Worm (Caenorhabditis elegans) whole organism, young adult: Measurements from ENCODE around the gene ZK673.4.

Source experiments
- D2030.7 ChIP-seq: fragments of 200-800 bp; sonication (Bioruptor generic); IDR thresholded peaks from 2 replicates; pipeline ENCODE4 v1.3.6; 2022; ENCODE audit warnings: missing genetic modification reagents, missing genetic modification characterization, missing compliant biosample characterization
- F10E7.11 ChIP-seq: sonication (generic microtip); optimal IDR thresholded peaks from 2 replicates; lab custom pipeline; 2017; ENCODE audit warnings: mild to moderate bottlenecking, missing genetic modification characterization, moderate library complexity, missing compliant biosample characterization
- F23B12.7 ChIP-seq: sonication (generic microtip); optimal IDR thresholded peaks from 2 replicates; lab custom pipeline; 2017; ENCODE audit warnings: missing genetic modification characterization, mild to moderate bottlenecking, missing compliant biosample characterization, antibody characterized with exemption, moderate library complexity; ENCODE audit not compliant: insufficient read depth
- F49E8.2 ChIP-seq: sonication (generic microtip); optimal IDR thresholded peaks from 3 replicates; lab custom pipeline; 2017; ENCODE audit warnings: missing genetic modification characterization, mild to moderate bottlenecking, missing compliant biosample characterization, antibody characterized with exemption, moderate library complexity; ENCODE audit not compliant: insufficient read depth
- F55B11.4 ChIP-seq: sonication (generic microtip); optimal IDR thresholded peaks from 2 replicates; lab custom pipeline; 2016; ENCODE audit warnings: missing compliant biosample characterization, missing genetic modification characterization, borderline replicate concordance; ENCODE audit not compliant: insufficient read depth
- T26A5.8 ChIP-seq: sonication (generic microtip); optimal IDR thresholded peaks from 2 replicates; lab custom pipeline; 2016; ENCODE audit warnings: missing genetic modification characterization, missing compliant biosample characterization
- aptf-2 ChIP-seq: fragments of 200-800 bp; sonication (Bioruptor generic); conservative IDR thresholded peaks from 2 replicates; pipeline ENCODE4 v1.3.6; 2022; ENCODE audit warnings: missing genetic modification reagents, missing genetic modification characterization, missing compliant biosample characterization
- aptf-3 ChIP-seq: fragments of 200-800 bp; sonication (Bioruptor generic); IDR thresholded peaks from 2 replicates; pipeline ENCODE4 v1.3.6; 2022; ENCODE audit warnings: missing genetic modification characterization, missing compliant biosample characterization
- attf-3 ChIP-seq: fragments of 200-800 bp; sonication (Bioruptor generic); conservative IDR thresholded peaks from 2 replicates; pipeline ENCODE4 v1.3.6; 2022; ENCODE audit warnings: missing genetic modification reagents, missing genetic modification characterization, missing compliant biosample characterization
- attf-5 ChIP-seq: fragments of 200-800 bp; sonication (Bioruptor generic); optimal IDR thresholded peaks from 2 replicates; lab custom pipeline; 2018; ENCODE audit warnings: mild to moderate bottlenecking, missing genetic modification characterization, missing compliant biosample characterization
- cebp-1 ChIP-seq, 2 experiments: fragments of 200-800 bp in 1 of 2; sonication (Bioruptor generic) in 1 of 2; sonication (generic microtip) in 1 of 2; IDR thresholded peaks in 1 of 2; optimal IDR thresholded peaks in 1 of 2; 2 replicates each; pipeline versions ENCODE4 v1.3.6 to Lab custom; 2017 to 2022; ENCODE audit warnings: missing compliant biosample characterization in 2 of 2, missing genetic modification characterization in 2 of 2, mild to moderate bottlenecking in 1 of 2, missing genetic modification reagents in 1 of 2, moderate library complexity in 1 of 2
- ceh-79 ChIP-seq: sonication (generic microtip); optimal IDR thresholded peaks from 2 replicates; lab custom pipeline; 2017; ENCODE audit warnings: mild to moderate bottlenecking, missing genetic modification characterization, missing compliant biosample characterization
- ceh-91 ChIP-seq: fragments of 200-800 bp; sonication (Bioruptor generic); IDR thresholded peaks from 2 replicates; pipeline ENCODE4 v1.3.6; 2022; ENCODE audit warnings: missing genetic modification reagents, missing genetic modification characterization, missing compliant biosample characterization
- die-1 ChIP-seq: sonication (generic microtip); optimal IDR thresholded peaks from 2 replicates; lab custom pipeline; 2016; ENCODE audit warnings: missing genotype, mild to moderate bottlenecking, missing genetic modification characterization, missing compliant biosample characterization
- dpl-1 ChIP-seq: fragments of 150-350 bp; optimal IDR thresholded peaks from 2 replicates; lab custom pipeline; 2014; ENCODE audit warnings: missing biosample characterization, missing genetic modification reagents, missing genetic modification characterization
- efl-1 ChIP-seq: fragments of 150-350 bp; optimal IDR thresholded peaks from 2 replicates; lab custom pipeline; 2014; ENCODE audit warnings: missing biosample characterization, missing genetic modification reagents, missing genetic modification characterization
- gei-17 ChIP-seq: fragments of 200-800 bp; sonication (Bioruptor generic); optimal IDR thresholded peaks from 2 replicates; lab custom pipeline; 2018; ENCODE audit warnings: mild to moderate bottlenecking, missing genetic modification characterization, missing compliant biosample characterization
- hmg-1.2 ChIP-seq: fragments of 200-800 bp; sonication (Bioruptor generic); IDR thresholded peaks from 2 replicates; pipeline ENCODE4 v1.3.6; 2022; ENCODE audit warnings: missing genetic modification reagents, missing genetic modification characterization, missing compliant biosample characterization
- lag-1 ChIP-seq: fragments of 200-800 bp; sonication (Bioruptor generic); IDR thresholded peaks from 2 replicates; pipeline ENCODE4 v1.3.6; 2022; ENCODE audit warnings: missing genetic modification reagents, missing genetic modification characterization, missing compliant biosample characterization
- let-526 ChIP-seq: fragments of 200-800 bp; sonication (Bioruptor generic); IDR thresholded peaks from 2 replicates; pipeline ENCODE4 v1.3.6; 2022; ENCODE audit warnings: missing genetic modification reagents, missing genetic modification characterization, missing compliant biosample characterization
- lin-54 ChIP-seq: fragments of 200-800 bp; sonication (Bioruptor generic); optimal IDR thresholded peaks from 2 replicates; lab custom pipeline; 2018; ENCODE audit warnings: mild to moderate bottlenecking, missing genetic modification characterization, missing compliant biosample characterization
- madf-10 ChIP-seq: sonication (generic microtip); optimal IDR thresholded peaks from 2 replicates; lab custom pipeline; 2016; ENCODE audit warnings: mild to moderate bottlenecking, missing genetic modification characterization, missing compliant biosample characterization
- madf-6 ChIP-seq: fragments of 200-800 bp; sonication (Bioruptor generic); IDR thresholded peaks from 2 replicates; pipeline ENCODE4 v1.3.6; 2022; ENCODE audit warnings: missing genetic modification reagents, missing genetic modification characterization, missing compliant biosample characterization
- madf-8 ChIP-seq: fragments of 200-800 bp; sonication (Bioruptor generic); conservative IDR thresholded peaks from 2 replicates; pipeline ENCODE4 v1.3.6; 2022; ENCODE audit warnings: missing genetic modification reagents, missing genetic modification characterization, missing compliant biosample characterization
- mcd-1 ChIP-seq: fragments of 200-800 bp; sonication (Bioruptor generic); IDR thresholded peaks from 2 replicates; pipeline ENCODE4 v1.3.6; 2022; ENCODE audit warnings: missing genetic modification reagents, missing genetic modification characterization, missing compliant biosample characterization
- mxl-1 ChIP-seq: sonication (generic microtip); optimal IDR thresholded peaks from 2 replicates; lab custom pipeline; 2016; ENCODE audit warnings: missing genetic modification characterization, missing compliant biosample characterization
- nhr-90 ChIP-seq: sonication (generic microtip); optimal IDR thresholded peaks from 2 replicates; lab custom pipeline; 2016; ENCODE audit warnings: missing genotype, mild to moderate bottlenecking, missing genetic modification characterization, missing compliant biosample characterization
- pbrm-1 ChIP-seq: fragments of 200-800 bp; sonication (Bioruptor generic); IDR thresholded peaks from 2 replicates; pipeline ENCODE4 v1.3.6; 2022; ENCODE audit warnings: missing genetic modification reagents, missing genetic modification characterization, missing compliant biosample characterization
- sea-2 ChIP-seq: fragments of 200-800 bp; sonication (Bioruptor generic); IDR thresholded peaks from 2 replicates; pipeline ENCODE4 v1.3.6; 2022; ENCODE audit warnings: missing genetic modification characterization, missing compliant biosample characterization
- snpc-1.1 ChIP-seq: sonication (generic microtip); optimal IDR thresholded peaks from 2 replicates; lab custom pipeline; 2017; ENCODE audit warnings: missing genetic modification characterization, mild to moderate bottlenecking, missing compliant biosample characterization, antibody characterized with exemption, moderate library complexity, missing genotype, missing genetic modification reagents; ENCODE audit not compliant: insufficient read depth
- snpc-1.3 ChIP-seq: sonication (generic microtip); optimal IDR thresholded peaks from 2 replicates; lab custom pipeline; 2017; ENCODE audit warnings: missing genetic modification characterization, mild to moderate bottlenecking, missing compliant biosample characterization, antibody characterized with exemption, moderate library complexity, missing genotype, missing genetic modification reagents; ENCODE audit not compliant: insufficient read depth
- somi-1 ChIP-seq: fragments of 200-800 bp; sonication (Bioruptor generic); optimal IDR thresholded peaks from 2 replicates; lab custom pipeline; 2018; ENCODE audit warnings: mild to moderate bottlenecking, missing genetic modification characterization, missing compliant biosample characterization
- tbx-9 ChIP-seq: sonication (generic microtip); optimal IDR thresholded peaks from 2 replicates; lab custom pipeline; 2016; ENCODE audit warnings: borderline replicate concordance, missing genetic modification characterization, inconsistent platforms, missing compliant biosample characterization
- xnd-1 ChIP-seq: sonication (generic microtip); optimal IDR thresholded peaks from 2 replicates; lab custom pipeline; 2016; ENCODE audit warnings: missing genotype, missing genetic modification reagents, missing genetic modification characterization, missing compliant biosample characterization
- zfh-2 ChIP-seq: fragments of 200-800 bp; sonication (Bioruptor generic); conservative IDR thresholded peaks from 2 replicates; pipeline ENCODE4 v1.3.6; 2022; ENCODE audit warnings: missing genetic modification reagents, missing genetic modification characterization, missing compliant biosample characterization
- ztf-25 ChIP-seq: fragments of 200-800 bp; sonication (Bioruptor generic); IDR thresholded peaks from 2 replicates; pipeline ENCODE4 v1.3.6; 2022; ENCODE audit warnings: missing genetic modification reagents, missing genetic modification characterization, missing compliant biosample characterization
- ztf-28 ChIP-seq: fragments of 200-800 bp; sonication (Bioruptor generic); IDR thresholded peaks from 2 replicates; pipeline ENCODE4 v1.3.6; 2022; ENCODE audit warnings: missing genetic modification reagents, missing genetic modification characterization, missing compliant biosample characterization

Gene ZK673.4

DNA sequence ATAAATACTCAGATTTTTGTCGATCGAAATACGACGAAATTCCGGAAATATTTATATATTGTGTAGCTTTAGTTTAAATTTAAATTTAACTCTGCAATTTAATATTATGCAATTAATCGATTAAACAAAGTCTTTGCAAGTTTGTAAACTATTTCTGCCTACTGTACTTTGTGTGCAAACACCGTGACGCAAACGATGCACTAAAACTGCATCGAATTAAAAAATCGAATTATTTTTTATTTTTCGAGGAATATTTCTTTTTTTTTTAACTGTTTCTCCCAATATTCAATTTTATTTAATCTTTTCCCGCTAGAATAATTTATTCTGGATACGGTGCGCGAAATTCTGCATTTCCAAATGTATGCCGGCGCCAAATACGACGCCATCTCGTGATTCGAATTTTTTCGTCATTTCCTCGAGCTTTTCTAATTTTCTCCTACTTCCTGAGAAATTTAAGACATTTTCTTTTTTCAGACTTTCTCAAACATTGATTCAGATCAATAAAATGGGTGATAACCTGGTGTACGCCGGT is 36.3 kb upstream of the ZK673.4 start, which contains the start of gene eif-2A (continued):
- no peak for TF ChIP-seq F49E8.2 (tag; lab: Kevin White, UChicago)
- no peak for TF ChIP-seq F23B12.7 (tag; lab: Kevin White, UChicago)
- TF ChIP-seq F55B11.4 (tag; lab: Kevin White, UChicago), result no peak
- TF ChIP-seq die-1, result no peak
- no peak for TF ChIP-seq attf-3
- TF ChIP-seq lag-1 (GFP tag; lab: Robert Waterston, UW), result no peak
- TF ChIP-seq efl-1 (GFP tag; lab: Kevin White, UChicago), result peak; percentile 88
- TF ChIP-seq attf-5 (GFP tag; lab: Kevin White, UChicago), result peak; percentile 10
- no peak for TF ChIP-seq lin-54 (GFP tag; lab: Kevin White, UChicago)
- TF ChIP-seq snpc-1.3 (tag; lab: Kevin White, UChicago), result no peak
- no peak for TF ChIP-seq ztf-25 (GFP tag; lab: Robert Waterston, UW)
- peak; percentile 83 for TF ChIP-seq madf-8 (GFP tag; lab: Robert Waterston, UW)
- TF ChIP-seq xnd-1, result peak; percentile 72
- TF ChIP-seq mcd-1 (GFP tag; lab: Robert Waterston, UW), result no peak
- peak; percentile 42; the same call in 1 of the 2 replicates for TF ChIP-seq D2030.7
- TF ChIP-seq nhr-90, result no peak
- no peak for TF ChIP-seq aptf-3
- TF ChIP-seq pbrm-1 (GFP tag; lab: Robert Waterston, UW), result no peak
- TF ChIP-seq somi-1 (GFP tag; lab: Kevin White, UChicago), result no peak
- TF ChIP-seq cebp-1 (GFP tag; IDR thresholded peaks at IDR 0.05; lab: Robert Waterston, UW), result no peak
- peak; percentile 31 for TF ChIP-seq cebp-1 (tag; optimal IDR thresholded peaks at IDR 0.05; lab: Kevin White, UChicago)
- peak; percentile 72 for TF ChIP-seq dpl-1
- TF ChIP-seq ceh-91 (GFP tag; lab: Robert Waterston, UW), result peak; percentile 76
- no peak for TF ChIP-seq let-526 (GFP tag; lab: Robert Waterston, UW)
- no peak for TF ChIP-seq mxl-1 (tag; lab: Kevin White, UChicago)
- TF ChIP-seq madf-10 (tag; lab: Kevin White, UChicago), result no peak
- TF ChIP-seq madf-6, result peak; percentile 94
- no peak for TF ChIP-seq ztf-28
- no peak for TF ChIP-seq aptf-2 (GFP tag; lab: Robert Waterston, UW)
- TF ChIP-seq zfh-2, result no peak
- no peak for TF ChIP-seq F10E7.11 (tag; lab: Kevin White, UChicago)
- TF ChIP-seq ceh-79 (tag; lab: Kevin White, UChicago), result no peak
- TF ChIP-seq sea-2 (GFP tag; lab: Robert Waterston, UW), result no peak
- no peak for TF ChIP-seq T26A5.8 (tag; lab: Kevin White, UChicago)
- no peak for TF ChIP-seq tbx-9 (tag; lab: Kevin White, UChicago)
- 0 out of 2 replicates have a peak, but pooled peaks have one; percentile 5 for TF ChIP-seq hmg-1.2 (GFP tag; lab: Robert Waterston, UW)
- TF ChIP-seq gei-17 (GFP tag; lab: Kevin White, UChicago), result no peak
- no peak for TF ChIP-seq snpc-1.1 (tag; lab: Kevin White, UChicago)

DNA sequence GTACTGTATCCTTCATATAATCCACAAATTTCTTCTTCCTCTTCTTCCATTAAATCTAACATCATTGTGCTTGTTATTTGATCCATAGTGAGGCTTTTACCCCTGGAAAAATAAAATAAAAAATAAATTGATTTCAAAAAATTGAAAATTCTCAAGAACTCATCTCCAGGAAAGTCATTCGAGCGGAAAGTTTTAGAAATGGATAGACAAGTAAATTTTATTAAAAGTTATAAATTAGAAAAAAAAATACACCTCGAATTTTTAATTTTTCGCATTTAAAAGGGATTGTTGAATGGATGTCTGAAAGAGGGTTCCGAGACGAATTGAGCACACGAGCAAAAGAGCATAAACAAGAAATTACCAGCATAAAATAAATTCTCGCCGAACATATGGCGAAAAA is 30.8 kb upstream of the ZK673.4 start, which contains the start of gene frpr-21:
Gene frpr-21 (minus strand): TSS at position 101 of the 400 bp plus-strand sequence.
- TF ChIP-seq efl-1 (GFP tag; lab: Kevin White, UChicago) (no peak), madf-8 (GFP tag; lab: Robert Waterston, UW) (no peak), ztf-28 (no peak), die-1 (no peak), nhr-90 (no peak)
